Worm (Caenorhabditis elegans) whole organism, L3 larva: ENCODE measurements around the gene Y47D7A.18.

Experiments used
- ZK546.5 ChIP-seq: sonication (generic microtip); optimal IDR thresholded peaks from 2 replicates; lab custom pipeline; 2017; ENCODE audit warnings: missing biosample characterization, missing genetic modification characterization
- ama-1 ChIP-seq: fragments of 150-350 bp; optimal IDR thresholded peaks from 2 replicates; lab custom pipeline; 2018
- ceh-28 ChIP-seq: fragments of 150-350 bp; optimal IDR thresholded peaks from 2 replicates; lab custom pipeline; 2014; ENCODE audit warnings: missing biosample characterization, missing genetic modification reagents, missing genetic modification characterization
- ceh-82 ChIP-seq: fragments of 150-350 bp; optimal IDR thresholded peaks from 2 replicates; lab custom pipeline; 2014; ENCODE audit warnings: missing biosample characterization, missing genetic modification characterization
- ceh-9 ChIP-seq: sonication (generic microtip); optimal IDR thresholded peaks from 2 replicates; lab custom pipeline; 2018; ENCODE audit warnings: missing biosample characterization, missing genetic modification characterization
- egl-5 ChIP-seq: fragments of 150-350 bp; optimal IDR thresholded peaks from 2 replicates; lab custom pipeline; 2017; ENCODE audit warnings: missing biosample characterization, missing genetic modification reagents, missing genetic modification characterization, inconsistent platforms
- elt-1 ChIP-seq: fragments of 150-350 bp; optimal IDR thresholded peaks from 2 replicates; lab custom pipeline; 2014; ENCODE audit warnings: missing biosample characterization, missing genetic modification characterization
- elt-2 ChIP-seq: sonication (generic microtip); optimal IDR thresholded peaks from 2 replicates; lab custom pipeline; 2016; ENCODE audit warnings: missing genetic modification reagents, mild to moderate bottlenecking, missing genetic modification characterization, missing compliant biosample characterization
- elt-3 ChIP-seq, 3 experiments: fragments of 150-350 bp in 1 of 3; sonication (generic microtip) in 2 of 3; optimal IDR thresholded peaks; 2 replicates in 2 of 3; 4 replicates in 1 of 3; lab custom pipeline; 2014 to 2017; ENCODE audit warnings: missing biosample characterization in 3 of 3, missing genetic modification characterization in 3 of 3
- eor-1 ChIP-seq, 2 experiments: fragments of 150-350 bp; optimal IDR thresholded peaks; 2 replicates each; lab custom pipeline; 2014 to 2018; ENCODE audit warnings: missing biosample characterization in 2 of 2, missing genetic modification characterization in 2 of 2
- fkh-10 ChIP-seq: sonication (generic microtip); optimal IDR thresholded peaks from 2 replicates; lab custom pipeline; 2017; ENCODE audit warnings: missing biosample characterization, missing genetic modification reagents, missing genetic modification characterization
- fkh-2 ChIP-seq: fragments of 150-350 bp; optimal IDR thresholded peaks from 2 replicates; lab custom pipeline; 2014; ENCODE audit warnings: missing biosample characterization, missing genetic modification reagents, missing genetic modification characterization
- fos-1 ChIP-seq: fragments of 150-350 bp; optimal IDR thresholded peaks from 2 replicates; lab custom pipeline; 2014; ENCODE audit warnings: missing biosample characterization, missing genetic modification characterization
- lin-15B ChIP-seq: fragments of 150-350 bp; optimal IDR thresholded peaks from 2 replicates; lab custom pipeline; 2014; ENCODE audit warnings: missing biosample characterization, missing genetic modification characterization
- lin-39 ChIP-seq: fragments of 150-350 bp; optimal IDR thresholded peaks from 2 replicates; lab custom pipeline; 2018; ENCODE audit warnings: missing biosample characterization, missing genetic modification reagents, missing genetic modification characterization
- lsy-12 ChIP-seq: sonication (generic microtip); optimal IDR thresholded peaks from 2 replicates; lab custom pipeline; 2016; ENCODE audit warnings: mild to moderate bottlenecking, missing genetic modification characterization, missing compliant biosample characterization
- mdl-1 ChIP-seq: fragments of 150-350 bp; optimal IDR thresholded peaks from 2 replicates; lab custom pipeline; 2014; ENCODE audit warnings: missing biosample characterization, missing genetic modification characterization
- mml-1 ChIP-seq: fragments of 150-350 bp; sonication (generic microtip); optimal IDR thresholded peaks from 3 replicates; lab custom pipeline; 2014; ENCODE audit warnings: missing biosample characterization, missing genetic modification characterization
- nfya-1 ChIP-seq: sonication (generic microtip); optimal IDR thresholded peaks from 2 replicates; lab custom pipeline; 2017; ENCODE audit warnings: missing genetic modification characterization, mild to moderate bottlenecking, missing compliant biosample characterization, antibody characterized with exemption, moderate library complexity; ENCODE audit not compliant: insufficient read depth
- nhr-23 ChIP-seq: fragments of 150-350 bp; optimal IDR thresholded peaks from 2 replicates; lab custom pipeline; 2014; ENCODE audit warnings: missing biosample characterization, missing genetic modification reagents, missing genetic modification characterization
- nhr-237 ChIP-seq: fragments of 150-350 bp; optimal IDR thresholded peaks from 2 replicates; lab custom pipeline; 2014; ENCODE audit warnings: missing biosample characterization, missing genetic modification characterization
- nhr-25 ChIP-seq: sonication (generic microtip); optimal IDR thresholded peaks from 2 replicates; lab custom pipeline; 2017; ENCODE audit warnings: missing biosample characterization, missing genetic modification characterization
- nhr-43 ChIP-seq: sonication (generic microtip); optimal IDR thresholded peaks from 2 replicates; lab custom pipeline; 2016; ENCODE audit warnings: mild to moderate bottlenecking, missing genetic modification characterization, missing compliant biosample characterization; ENCODE audit not compliant: poor library complexity, severe bottlenecking
- nhr-67 ChIP-seq: fragments of 150-350 bp; optimal IDR thresholded peaks from 2 replicates; lab custom pipeline; 2014; ENCODE audit warnings: missing biosample characterization, missing genetic modification characterization
- nhr-76 ChIP-seq: fragments of 150-350 bp; sonication (generic microtip); optimal IDR thresholded peaks from 5 replicates; lab custom pipeline; 2014; ENCODE audit warnings: missing biosample characterization, missing genetic modification characterization
- nhr-77 ChIP-seq: fragments of 150-350 bp; optimal IDR thresholded peaks from 2 replicates; lab custom pipeline; 2014; ENCODE audit warnings: missing biosample characterization, missing genetic modification characterization
- pha-4 ChIP-seq: fragments of 150-350 bp; optimal IDR thresholded peaks from 2 replicates; lab custom pipeline; 2014; ENCODE audit warnings: missing biosample characterization, missing genetic modification reagents, missing genetic modification characterization
- pqm-1 ChIP-seq: fragments of 150-350 bp; optimal IDR thresholded peaks from 2 replicates; lab custom pipeline; 2017; ENCODE audit warnings: missing biosample characterization, missing genetic modification characterization, inconsistent platforms
- sea-2 ChIP-seq: fragments of 150-350 bp; sonication (generic microtip); optimal IDR thresholded peaks from 4 replicates; lab custom pipeline; 2014; ENCODE audit warnings: missing biosample characterization, missing genetic modification reagents, missing genetic modification characterization
- skn-1 ChIP-seq: fragments of 150-350 bp; optimal IDR thresholded peaks from 2 replicates; lab custom pipeline; 2014; ENCODE audit warnings: missing biosample characterization, missing genetic modification characterization
- snpc-4 ChIP-seq: fragments of 150-350 bp; optimal IDR thresholded peaks from 2 replicates; lab custom pipeline; 2014; ENCODE audit warnings: missing biosample characterization, missing genetic modification characterization
- tbx-2 ChIP-seq: sonication (generic microtip); optimal IDR thresholded peaks from 2 replicates; lab custom pipeline; 2016; ENCODE audit warnings: mild to moderate bottlenecking, missing genetic modification characterization, missing compliant biosample characterization
- unc-39 ChIP-seq: sonication (generic microtip); optimal IDR thresholded peaks from 4 replicates; lab custom pipeline; 2017; ENCODE audit warnings: missing biosample characterization, missing genetic modification characterization
- unc-62 ChIP-seq: fragments of 150-350 bp; sonication (generic microtip); optimal IDR thresholded peaks from 4 replicates; lab custom pipeline; 2014; ENCODE audit warnings: missing biosample characterization, missing genetic modification reagents, missing genetic modification characterization
- zag-1 ChIP-seq: fragments of 150-350 bp; optimal IDR thresholded peaks from 2 replicates; lab custom pipeline; 2014; ENCODE audit warnings: missing biosample characterization, missing genetic modification characterization
- ztf-11 ChIP-seq: fragments of 150-350 bp; optimal IDR thresholded peaks from 2 replicates; lab custom pipeline; 2014; ENCODE audit warnings: missing biosample characterization, missing genetic modification characterization

The Y47D7A.18 gene

DNA sequence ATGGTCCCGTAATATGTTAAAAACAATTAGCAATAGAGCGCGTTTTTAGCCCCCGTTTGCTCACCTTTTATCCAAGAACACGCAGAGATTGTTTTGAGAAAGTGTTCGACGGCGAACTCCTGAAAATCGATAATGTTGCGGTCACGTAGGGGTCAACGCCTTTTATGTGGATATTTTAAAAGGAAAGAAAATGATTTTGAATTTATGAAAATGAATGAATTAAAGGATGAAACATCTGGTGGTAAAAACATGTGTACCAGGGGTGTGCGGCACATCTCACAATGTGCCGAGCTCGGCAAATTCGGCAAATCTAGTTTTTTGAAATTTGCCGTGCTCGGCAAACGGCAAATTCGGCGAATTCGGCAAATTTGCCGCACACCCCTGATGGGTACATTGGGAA, 16.5 kb downstream of the Y47D7A.18 start, which contains the start of gene F13A2.4:
TSS of gene F13A2.4 (minus strand) at position 101 of the 400 bp plus-strand sequence.
- TF ChIP-seq ztf-11 (tag; lab: Kevin White, UChicago) (no peak), tbx-2 (tag; lab: Kevin White, UChicago) (no peak), eor-1 (tag; optimal IDR thresholded peaks at IDR 0.05; lab: Kevin White, UChicago) (no peak), mml-1 (no peak), lsy-12 (tag; lab: Kevin White, UChicago) (no peak), fos-1 (no peak), snpc-4 (tag; lab: Kevin White, UChicago) (no peak), elt-3 (tag; optimal IDR thresholded peaks at IDR 0.05; lab: Kevin White, UChicago) (no peak), nhr-25 (tag; lab: Kevin White, UChicago) (no peak), mdl-1 (tag; lab: Kevin White, UChicago) (no peak)

DNA sequence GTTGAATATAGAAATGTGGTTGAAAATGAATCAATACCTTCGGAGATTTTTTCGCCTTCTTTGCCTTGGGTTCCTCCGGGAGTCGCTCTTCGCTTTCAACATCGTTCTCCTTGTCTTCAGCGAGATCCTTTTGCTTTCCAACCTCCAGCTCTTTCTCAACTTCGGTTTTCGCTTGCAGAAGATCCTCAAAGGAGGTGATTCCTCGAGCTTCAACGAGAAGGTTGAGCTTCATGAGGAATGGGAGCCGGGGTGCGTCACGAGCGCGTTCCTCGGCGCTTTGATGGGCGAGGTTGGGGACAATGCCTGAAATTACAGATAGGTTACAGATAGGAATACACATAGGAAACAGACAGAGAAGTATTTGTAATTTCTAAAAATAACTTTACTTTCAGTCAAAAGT, 17.7 kb downstream of the Y47D7A.18 start:
- TF ChIP-seq zag-1 (tag; lab: Kevin White, UChicago) (no peak), elt-1 (tag; lab: Kevin White, UChicago) (no peak), lin-15B (tag; lab: Kevin White, UChicago) (no peak), snpc-4 (tag; lab: Kevin White, UChicago) (no peak), nhr-76 (tag; lab: Kevin White, UChicago) (no peak), ceh-82 (tag; lab: Kevin White, UChicago) (no peak), ceh-9 (tag; lab: Kevin White, UChicago) (no peak), fkh-10 (no peak), fkh-2 (tag; lab: Kevin White, UChicago) (no peak), skn-1 (tag; lab: Kevin White, UChicago) (no peak), tbx-2 (tag; lab: Kevin White, UChicago) (no peak), pha-4 (tag; lab: Kevin White, UChicago) (no peak), nhr-237 (tag; lab: Kevin White, UChicago) (no peak), ama-1 (no peak)

DNA sequence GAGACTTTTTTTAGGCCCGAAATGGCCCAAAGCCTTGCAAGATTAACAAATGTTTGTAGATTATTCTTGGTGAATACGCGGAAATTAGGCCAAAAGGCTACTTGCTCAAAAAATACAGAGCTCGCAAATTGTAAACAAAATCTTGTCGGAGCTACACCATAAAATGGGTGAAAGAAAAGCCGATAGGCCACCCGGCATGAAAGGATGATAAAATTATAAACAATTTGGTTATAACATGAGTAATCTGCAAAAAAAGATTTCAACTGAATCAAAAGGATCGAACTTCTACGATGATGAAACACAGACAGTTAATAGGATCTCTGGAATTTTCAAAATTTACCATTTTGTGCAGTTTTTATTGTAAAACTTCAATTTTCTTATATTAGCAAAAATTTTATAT, 18.5 kb downstream of the Y47D7A.18 start:
- TF ChIP-seq lin-39 (tag; lab: Kevin White, UChicago) (no peak), sea-2 (GFP tag; lab: Kevin White, UChicago) (no peak), unc-39 (tag; lab: Kevin White, UChicago) (no peak), nhr-43 (tag; lab: Kevin White, UChicago) (no peak), skn-1 (tag; lab: Kevin White, UChicago) (no peak), tbx-2 (tag; lab: Kevin White, UChicago) (no peak), ceh-82 (tag; lab: Kevin White, UChicago) (no peak), ZK546.5 (tag; lab: Kevin White, UChicago) (no peak), nhr-77 (tag; lab: Kevin White, UChicago) (no peak), elt-3 (tag; optimal IDR thresholded peaks at IDR 0.05; lab: Kevin White, UChicago) (no peak), nhr-76 (tag; lab: Kevin White, UChicago) (no peak)

- no peak for TF ChIP-seq nhr-25 (tag; lab: Kevin White, UChicago)
- TF ChIP-seq sea-2 (GFP tag; lab: Kevin White, UChicago), result no peak
- TF ChIP-seq ztf-11 (tag; lab: Kevin White, UChicago), result no peak
- TF ChIP-seq unc-39 (tag; lab: Kevin White, UChicago), result no peak
- no peak for TF ChIP-seq nhr-23
- no peak for TF ChIP-seq elt-2
- TF ChIP-seq pqm-1 (tag; lab: Kevin White, UChicago), result no peak
- TF ChIP-seq mml-1, result no peak
- no peak for TF ChIP-seq tbx-2 (tag; lab: Kevin White, UChicago)
- no peak for TF ChIP-seq nfya-1
- no peak for TF ChIP-seq nhr-67 (tag; lab: Kevin White, UChicago)
- no peak for TF ChIP-seq pha-4 (tag; lab: Kevin White, UChicago)
- no peak for TF ChIP-seq lsy-12 (tag; lab: Kevin White, UChicago)
- TF ChIP-seq, all 47 proteins: peak for 0
Observed at ce11 chrV:4396257-4396656, 20.4 kb downstream of the Y47D7A.18 start, which contains the start of gene F13A2.3. Gene F13A2.3 (minus strand): TSS chrV:4396357.

- TF ChIP-seq unc-62 (GFP tag; lab: Kevin White, UChicago), result no peak
- no peak for TF ChIP-seq nhr-23
- no peak for TF ChIP-seq fkh-10
- no peak for TF ChIP-seq ama-1
- peak; percentile 93 for TF ChIP-seq nfya-1
- TF ChIP-seq egl-5 (tag; lab: Kevin White, UChicago), result no peak
- TF ChIP-seq ceh-28 (tag; lab: Kevin White, UChicago), result no peak
Observed at ce11 chrV:4387916-4388315, 28.7 kb downstream of the Y47D7A.18 start.
